Worm (Caenorhabditis elegans) whole organism, L2 larva: ENCODE measurements around the gene vps-35.
A peak's percentile ranks its signal among the peaks of the same experiment; 100 is the strongest.
"Not testable (repeated sequence)": the region's sequence is repeated elsewhere in the genome, so short reads cannot be mapped to it uniquely, and the experiment has no call there.

ENCODE experiments used
- C34F6.9 ChIP-seq: fragments of 150-350 bp; optimal IDR thresholded peaks from 2 replicates; lab custom pipeline; 2014; ENCODE audit warnings: missing biosample characterization, missing genetic modification characterization
- F13H6.1 ChIP-seq: sonication (generic microtip); optimal IDR thresholded peaks from 2 replicates; lab custom pipeline; 2016; ENCODE audit warnings: missing genetic modification characterization, missing compliant biosample characterization
- R02D3.7 ChIP-seq: fragments of 150-350 bp; optimal IDR thresholded peaks from 2 replicates; lab custom pipeline; 2014; ENCODE audit warnings: missing biosample characterization, missing genetic modification characterization
- alr-1 ChIP-seq: fragments of 150-350 bp; optimal IDR thresholded peaks from 2 replicates; lab custom pipeline; 2014; ENCODE audit warnings: missing biosample characterization, missing genetic modification characterization
- aly-2 ChIP-seq: fragments of 150-350 bp; optimal IDR thresholded peaks from 2 replicates; lab custom pipeline; 2014; ENCODE audit warnings: missing biosample characterization, missing genetic modification characterization
- blmp-1 ChIP-seq: sonication (generic microtip); optimal IDR thresholded peaks from 2 replicates; lab custom pipeline; 2017; ENCODE audit warnings: missing genetic modification characterization, mild to moderate bottlenecking, missing compliant biosample characterization, antibody characterized with exemption, moderate library complexity; ENCODE audit not compliant: insufficient read depth
- ceh-16 ChIP-seq: fragments of 150-350 bp; optimal IDR thresholded peaks from 2 replicates; lab custom pipeline; 2014; ENCODE audit warnings: missing biosample characterization, missing genetic modification characterization
- ceh-82 ChIP-seq: fragments of 150-350 bp; optimal IDR thresholded peaks from 2 replicates; lab custom pipeline; 2014; ENCODE audit warnings: missing biosample characterization, missing genetic modification characterization
- crh-2 ChIP-seq: sonication (generic microtip); optimal IDR thresholded peaks from 2 replicates; lab custom pipeline; 2017; ENCODE audit warnings: missing biosample characterization, missing genetic modification characterization
- dmd-4 ChIP-seq: sonication (generic microtip); optimal IDR thresholded peaks from 2 replicates; lab custom pipeline; 2017; ENCODE audit warnings: missing biosample characterization, missing genetic modification characterization
- egl-27 ChIP-seq: sonication (generic microtip); optimal IDR thresholded peaks from 3 replicates; lab custom pipeline; 2017; ENCODE audit warnings: missing biosample characterization, missing genetic modification reagents, missing genetic modification characterization
- elt-1 ChIP-seq: fragments of 150-350 bp; optimal IDR thresholded peaks from 2 replicates; lab custom pipeline; 2014; ENCODE audit warnings: missing biosample characterization, missing genetic modification characterization
- lin-11 ChIP-seq: fragments of 150-350 bp; sonication (generic microtip); optimal IDR thresholded peaks from 2 replicates; lab custom pipeline; 2014; ENCODE audit warnings: missing biosample characterization, missing genetic modification characterization, inconsistent platforms, mixed read lengths
- lin-13 ChIP-seq: fragments of 150-350 bp; optimal IDR thresholded peaks from 2 replicates; lab custom pipeline; 2014; ENCODE audit warnings: missing biosample characterization, missing genetic modification reagents, missing genetic modification characterization
- lin-39 ChIP-seq: fragments of 150-350 bp; optimal IDR thresholded peaks from 2 replicates; lab custom pipeline; 2014; ENCODE audit warnings: missing biosample characterization, missing genetic modification reagents, missing genetic modification characterization
- lsy-2 ChIP-seq, 2 experiments: fragments of 150-350 bp in 1 of 2; sonication (generic microtip) in 1 of 2; optimal IDR thresholded peaks; 2 replicates each; lab custom pipeline; 2014 to 2017; ENCODE audit warnings: missing biosample characterization in 2 of 2, missing genetic modification characterization in 2 of 2
- mbf-1 ChIP-seq: sonication (generic microtip); optimal IDR thresholded peaks from 2 replicates; lab custom pipeline; 2017; ENCODE audit warnings: missing biosample characterization, missing genetic modification characterization
- mdl-1 ChIP-seq, 2 experiments: fragments of 150-350 bp in 1 of 2; sonication (generic microtip) in 1 of 2; optimal IDR thresholded peaks; 2 replicates each; lab custom pipeline; 2017; ENCODE audit warnings: missing biosample characterization in 2 of 2, missing genetic modification characterization in 2 of 2
- nhr-10 ChIP-seq: sonication (generic microtip); optimal IDR thresholded peaks from 2 replicates; lab custom pipeline; 2017; ENCODE audit warnings: missing biosample characterization, missing genetic modification characterization
- nhr-11 ChIP-seq: fragments of 150-350 bp; optimal IDR thresholded peaks from 2 replicates; lab custom pipeline; 2014; ENCODE audit warnings: missing biosample characterization, missing genetic modification characterization
- nhr-23 ChIP-seq: fragments of 150-350 bp; optimal IDR thresholded peaks from 2 replicates; lab custom pipeline; 2014; ENCODE audit warnings: missing biosample characterization, missing genetic modification reagents, missing genetic modification characterization
- nhr-237 ChIP-seq: fragments of 150-350 bp; optimal IDR thresholded peaks from 2 replicates; lab custom pipeline; 2014; ENCODE audit warnings: missing biosample characterization, missing genetic modification characterization
- nhr-25 ChIP-seq: fragments of 150-350 bp; sonication (generic microtip); optimal IDR thresholded peaks from 3 replicates; lab custom pipeline; 2014; ENCODE audit warnings: missing biosample characterization, missing genetic modification characterization
- nhr-6 ChIP-seq: fragments of 150-350 bp; optimal IDR thresholded peaks from 2 replicates; lab custom pipeline; 2014; ENCODE audit warnings: missing biosample characterization, missing genetic modification characterization
- peb-1 ChIP-seq: fragments of 150-350 bp; optimal IDR thresholded peaks from 2 replicates; lab custom pipeline; 2014; ENCODE audit warnings: missing biosample characterization, missing genetic modification characterization
- sem-4 ChIP-seq: fragments of 150-350 bp; optimal IDR thresholded peaks from 2 replicates; lab custom pipeline; 2014; ENCODE audit warnings: missing biosample characterization, missing genetic modification reagents, missing genetic modification characterization
- skn-1 ChIP-seq: sonication (generic microtip); optimal IDR thresholded peaks from 2 replicates; lab custom pipeline; 2017; ENCODE audit warnings: missing biosample characterization, missing genetic modification characterization
- sma-9 ChIP-seq, 2 experiments: fragments of 150-350 bp in 1 of 2; sonication (generic microtip) in 1 of 2; optimal IDR thresholded peaks; 2 replicates each; lab custom pipeline; 2014 to 2016; ENCODE audit warnings: missing genetic modification characterization in 2 of 2, mild to moderate bottlenecking in 1 of 2, missing biosample characterization in 1 of 2, missing compliant biosample characterization in 1 of 2, missing genetic modification reagents in 1 of 2, moderate library complexity in 1 of 2
- snpc-4 ChIP-seq: fragments of 150-350 bp; optimal IDR thresholded peaks from 2 replicates; lab custom pipeline; 2014; ENCODE audit warnings: missing biosample characterization, missing genetic modification characterization
- unc-39 ChIP-seq: fragments of 150-350 bp; optimal IDR thresholded peaks from 2 replicates; lab custom pipeline; 2014; ENCODE audit warnings: missing biosample characterization, missing genetic modification characterization
- unc-55 ChIP-seq: fragments of 150-350 bp; sonication (generic microtip); optimal IDR thresholded peaks from 3 replicates; lab custom pipeline; 2014; ENCODE audit warnings: missing biosample characterization, missing genetic modification reagents, missing genetic modification characterization
- unc-62 ChIP-seq: fragments of 150-350 bp; optimal IDR thresholded peaks from 2 replicates; lab custom pipeline; 2014; ENCODE audit warnings: missing biosample characterization, missing genetic modification reagents, missing genetic modification characterization
- zag-1 ChIP-seq: fragments of 150-350 bp; optimal IDR thresholded peaks from 2 replicates; lab custom pipeline; 2014; ENCODE audit warnings: missing biosample characterization, missing genetic modification characterization
- ztf-1 ChIP-seq: fragments of 200-800 bp; sonication (Bioruptor generic); conservative IDR thresholded peaks from 2 replicates; pipeline ENCODE4 v1.3.6; 2022; ENCODE audit warnings: missing genetic modification characterization, missing compliant biosample characterization

Gene vps-35

ce11 chrII:5874130-5874529, 33.5 kb upstream of the vps-35 start (continued):
- no peak for TF ChIP-seq alr-1 (tag; lab: Kevin White, UChicago)
- TF ChIP-seq unc-55 (GFP tag; lab: Kevin White, UChicago), result no peak
- no peak for TF ChIP-seq lin-39 (tag; lab: Kevin White, UChicago)
- TF ChIP-seq elt-1 (tag; lab: Kevin White, UChicago), result no peak
- TF ChIP-seq F13H6.1 (tag; lab: Kevin White, UChicago), result no peak
- TF ChIP-seq unc-62 (GFP tag; lab: Kevin White, UChicago), result no peak

DNA sequence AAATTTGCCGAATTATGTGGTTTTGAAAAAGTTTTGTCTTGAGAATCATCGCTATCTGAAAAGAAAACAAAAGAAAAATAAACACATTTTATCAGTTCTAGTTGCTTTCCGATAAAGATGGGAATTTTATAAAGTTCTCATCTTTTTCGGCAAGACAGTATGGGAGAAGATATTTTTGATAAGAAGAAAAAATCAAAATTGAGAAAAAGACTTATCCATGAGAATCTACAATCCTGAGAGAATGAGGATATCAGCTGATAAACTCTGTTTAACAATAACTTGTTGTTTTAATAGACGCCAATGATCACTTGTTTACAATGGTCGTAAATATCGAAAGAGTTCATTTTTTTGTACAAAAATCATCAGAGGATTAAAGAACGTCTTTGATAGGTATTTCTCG, 31.6 kb upstream of the vps-35 start, which contains the start of gene F55C12.6:
Gene F55C12.6 (minus strand): TSS at position 101 of the 400 bp plus-strand sequence.
- TF ChIP-seq C34F6.9, result no peak
- TF ChIP-seq crh-2 (tag; lab: Kevin White, UChicago), result no peak
- TF ChIP-seq, all 48 proteins: peak for 0

DNA sequence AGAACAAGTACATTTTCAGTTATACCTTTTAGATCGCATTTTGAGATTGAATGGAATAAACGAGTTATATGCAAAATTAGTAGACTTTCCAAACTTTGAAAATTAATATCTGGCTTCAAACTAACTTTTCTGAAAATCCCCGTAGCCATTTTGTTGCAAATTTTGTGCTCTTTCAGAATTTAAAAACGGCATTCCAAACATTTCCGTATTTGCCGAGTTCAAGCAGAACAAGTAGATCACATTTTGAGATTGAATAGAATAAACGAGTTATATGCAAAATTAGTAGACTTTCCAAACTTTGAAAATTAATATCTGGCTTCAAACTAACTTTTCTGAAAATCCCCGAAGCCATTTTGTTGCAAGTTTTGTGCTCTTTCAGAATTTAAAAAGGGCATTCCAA, 31.1 kb upstream of the vps-35 start, which contains the start of gene F55C12.2:
Gene F55C12.2 (plus strand): TSS at position 301 of the 400 bp plus-strand sequence.
- TF ChIP-seq C34F6.9; zag-1 (tag; lab: Kevin White, UChicago); ceh-16 (tag; lab: Kevin White, UChicago): not testable (repeated sequence)

- TF ChIP-seq unc-55 (GFP tag; lab: Kevin White, UChicago), result no peak
- TF ChIP-seq nhr-11 (tag; lab: Kevin White, UChicago), result no peak
- peak; percentile 3 for TF ChIP-seq ceh-16 (tag; lab: Kevin White, UChicago)
- no peak for TF ChIP-seq unc-62 (GFP tag; lab: Kevin White, UChicago)
- TF ChIP-seq skn-1 (tag; lab: Kevin White, UChicago), result no peak
- no peak for TF ChIP-seq nhr-237 (tag; lab: Kevin White, UChicago)
- no peak for TF ChIP-seq blmp-1 (tag; lab: Kevin White, UChicago)
- no peak for TF ChIP-seq sma-9 (GFP tag; optimal IDR thresholded peaks at IDR 0.05; lab: Kevin White, UChicago)
- no peak for TF ChIP-seq sma-9 (tag; optimal IDR thresholded peaks at IDR 0.05; lab: Kevin White, UChicago)
- no peak for TF ChIP-seq lin-39 (tag; lab: Kevin White, UChicago)
- no peak for TF ChIP-seq nhr-6 (tag; lab: Kevin White, UChicago)
- TF ChIP-seq dmd-4, result no peak
- no peak for TF ChIP-seq nhr-23 (tag; lab: Kevin White, UChicago)
- TF ChIP-seq snpc-4, result no peak
- TF ChIP-seq R02D3.7 (tag; lab: Kevin White, UChicago), result no peak
- TF ChIP-seq lin-13 (GFP tag; lab: Kevin White, UChicago), result no peak
- TF ChIP-seq alr-1 (tag; lab: Kevin White, UChicago), result no peak
- no peak for TF ChIP-seq F13H6.1 (tag; lab: Kevin White, UChicago)
- TF ChIP-seq sem-4 (tag; lab: Kevin White, UChicago), result no peak
- TF ChIP-seq nhr-25 (tag; lab: Kevin White, UChicago), result peak; percentile 72
- peak in 1 of 2 experiments; percentile 10 for TF ChIP-seq lsy-2 (tag; optimal IDR thresholded peaks at IDR 0.05; lab: Kevin White, UChicago)
- TF ChIP-seq C34F6.9, result peak; percentile 22
- no peak for TF ChIP-seq ceh-82 (tag; lab: Kevin White, UChicago)
- TF ChIP-seq ztf-1 (GFP tag; lab: Robert Waterston, UW), result no peak
- no peak for TF ChIP-seq mbf-1 (tag; lab: Kevin White, UChicago)
- no peak for TF ChIP-seq nhr-10
- no peak for TF ChIP-seq peb-1 (tag; lab: Kevin White, UChicago)
- TF ChIP-seq mdl-1 (tag; optimal IDR thresholded peaks at IDR 0.05; lab: Kevin White, UChicago), result no peak
- TF ChIP-seq lin-11 (tag; lab: Kevin White, UChicago), result no peak
- no peak for TF ChIP-seq aly-2 (tag; lab: Kevin White, UChicago)
Observed at ce11 chrII:5880677-5881076, 26.9 kb upstream of the vps-35 start.

DNA sequence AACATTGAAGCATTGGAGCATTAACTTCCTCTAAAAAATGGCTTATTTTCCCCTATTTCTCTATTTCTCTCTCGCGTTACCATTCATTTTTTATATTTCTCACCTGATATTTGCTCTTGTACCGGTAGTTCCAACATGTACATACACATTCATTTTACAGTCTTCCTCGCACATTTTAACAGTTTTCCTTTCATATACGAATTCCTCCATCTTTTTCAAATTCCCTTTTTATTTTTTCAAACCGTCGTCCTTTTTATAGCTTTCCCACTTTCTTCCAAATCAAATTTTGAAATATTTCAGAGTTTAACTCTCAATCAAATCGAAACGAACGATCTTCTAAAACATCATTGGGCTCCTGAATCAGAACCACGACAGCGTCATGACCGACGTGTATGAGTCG, 23.4 kb upstream of the vps-35 start, which contains the start of gene rfip-1:
Gene rfip-1 (plus strand): TSS at position 301 of the 400 bp plus-strand sequence.
- TF ChIP-seq ztf-1 (GFP tag; lab: Robert Waterston, UW), result no peak
- no peak for TF ChIP-seq R02D3.7 (tag; lab: Kevin White, UChicago)
- no peak for TF ChIP-seq skn-1 (tag; lab: Kevin White, UChicago)
- no peak for TF ChIP-seq egl-27 (tag; lab: Kevin White, UChicago)
- no peak for TF ChIP-seq zag-1 (tag; lab: Kevin White, UChicago)
- TF ChIP-seq unc-39 (tag; lab: Kevin White, UChicago), result no peak
